Worm (Caenorhabditis elegans): ENCODE measurements around the gene nhr-102.
A peak's percentile ranks its signal among the peaks of the same experiment; 100 is the strongest.

Gene nhr-102

DNA sequence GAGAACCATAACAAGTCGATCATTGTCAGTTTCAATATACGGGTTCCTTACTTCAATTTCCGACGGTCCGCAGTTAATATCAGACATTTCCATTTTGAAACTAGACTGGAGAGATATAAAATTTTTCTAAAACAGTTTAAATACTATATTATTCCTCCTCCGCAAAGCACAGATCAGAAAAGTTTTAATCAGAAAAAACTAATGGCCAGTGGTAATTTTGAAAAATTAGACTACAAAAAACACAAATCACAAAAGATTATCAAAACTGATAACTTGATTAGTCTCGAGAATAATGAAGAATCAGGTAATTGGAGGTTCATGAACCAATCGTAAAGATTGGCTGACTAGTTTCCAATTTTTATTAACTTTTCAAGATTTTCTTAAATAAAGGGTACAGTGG, 9.8 kb upstream of the nhr-102 start, which contains the start of gene T06C12.9:
Gene T06C12.9, minus strand, starts transcription at position 101 of the 400 bp plus-strand sequence.
- no peak for TF ChIP-seq drap-1 (GFP tag; optimal IDR thresholded peaks at IDR 0.05)
- no peak for TF ChIP-seq flh-1 (GFP tag; optimal IDR thresholded peaks at IDR 0.05)
- no peak for TF ChIP-seq ces-1 (GFP tag; optimal IDR thresholded peaks at IDR 0.05)
- TF ChIP-seq zip-8 (tag; optimal IDR thresholded peaks at IDR 0.05): no peak
- no peak for TF ChIP-seq nhr-12 (tag; optimal IDR thresholded peaks at IDR 0.05)
- no peak for TF ChIP-seq mab-5 (tag; optimal IDR thresholded peaks at IDR 0.05)
- no peak for TF ChIP-seq hlh-1 (tag; optimal IDR thresholded peaks at IDR 0.05)
- TF ChIP-seq ceh-43 (GFP tag; optimal IDR thresholded peaks at IDR 0.05): no peak
- no peak for TF ChIP-seq ceh-83 (GFP tag; optimal IDR thresholded peaks at IDR 0.05)
- TF ChIP-seq tbx-8 (GFP tag; optimal IDR thresholded peaks at IDR 0.05): no peak
- no peak for TF ChIP-seq mls-2 (tag; optimal IDR thresholded peaks at IDR 0.05)
- no peak for TF ChIP-seq unc-39 (tag; optimal IDR thresholded peaks at IDR 0.05)

DNA sequence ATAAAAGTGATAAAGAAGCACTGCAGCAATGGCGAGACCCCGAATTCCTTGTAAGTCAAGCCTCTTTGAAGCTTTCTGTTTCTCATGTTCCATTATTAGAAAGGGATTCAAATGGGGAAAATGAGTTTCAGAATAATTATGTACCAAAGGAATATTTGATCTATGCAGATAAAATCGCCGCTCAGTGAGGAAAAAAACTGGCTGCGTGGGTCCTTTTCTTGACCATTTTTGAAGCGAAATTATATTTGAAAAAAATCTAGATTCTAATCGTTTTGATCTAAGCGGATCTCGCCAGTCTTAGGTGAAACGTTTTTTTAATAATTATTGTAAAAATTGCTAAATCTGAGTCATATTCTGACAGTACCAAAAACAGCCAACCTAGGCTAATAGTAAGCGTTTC, 8.5 kb upstream of the nhr-102 start, which contains the start of gene oac-42:
Gene oac-42, minus strand, starts transcription at position 101 of the 400 bp plus-strand sequence.
- no peak for TF ChIP-seq lsy-2 (tag; optimal IDR thresholded peaks at IDR 0.05)
- no peak for TF ChIP-seq elt-3 (tag; optimal IDR thresholded peaks at IDR 0.05)

DNA sequence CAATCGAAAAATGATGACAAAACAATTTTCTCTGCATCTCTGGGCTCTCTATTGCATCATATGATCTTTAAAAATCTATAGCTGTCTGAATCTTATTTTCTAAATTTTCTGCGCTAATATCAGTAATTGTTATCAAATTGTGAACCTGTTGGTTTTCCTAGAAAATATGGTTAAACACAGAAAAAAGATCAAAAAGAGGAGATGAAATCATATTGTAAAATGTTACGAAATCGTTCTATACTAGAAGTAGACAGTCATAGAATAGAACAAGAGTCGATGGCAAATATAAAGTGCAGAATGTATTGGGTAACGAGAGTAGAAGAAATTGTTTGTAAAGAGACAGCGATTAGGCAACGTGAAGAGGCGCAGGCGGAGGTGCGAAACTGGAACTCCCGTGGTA, 4.5 kb upstream of the nhr-102 start:
- TF ChIP-seq mab-5 (tag; optimal IDR thresholded peaks at IDR 0.05) (no peak), unc-62 (GFP tag; optimal IDR thresholded peaks at IDR 0.05) (no peak), nhr-237 (tag; optimal IDR thresholded peaks at IDR 0.05) (peak; percentile 57), cnd-1 (tag; optimal IDR thresholded peaks at IDR 0.05) (no peak), lin-32 (GFP tag; optimal IDR thresholded peaks at IDR 0.05) (no peak), ceh-39 (tag; optimal IDR thresholded peaks at IDR 0.05) (no peak), ces-1 (GFP tag; optimal IDR thresholded peaks at IDR 0.05) (no peak)

DNA sequence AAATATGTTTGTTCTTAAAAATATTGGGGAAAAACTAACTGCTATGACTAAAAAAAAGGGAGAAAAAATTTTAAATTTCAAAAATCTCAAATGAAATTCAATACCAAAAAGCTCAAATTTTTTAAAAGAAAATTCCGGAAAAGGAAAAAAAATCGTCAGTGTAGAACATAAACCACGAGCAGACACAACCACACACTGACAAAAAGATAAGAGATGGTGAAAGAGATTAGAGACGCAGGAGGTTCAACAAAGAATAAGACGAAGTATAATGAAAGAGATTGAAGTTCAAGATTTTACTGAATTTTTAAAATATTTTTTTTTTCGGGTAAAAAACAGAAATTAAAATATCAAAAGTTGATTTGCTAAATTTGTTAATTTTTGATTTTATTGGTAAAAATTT, 3.8 kb upstream of the nhr-102 start:
- TF ChIP-seq pha-4 (tag; optimal IDR thresholded peaks at IDR 0.05) (no peak), zip-8 (tag; optimal IDR thresholded peaks at IDR 0.05) (no peak), sem-2 (GFP tag; optimal IDR thresholded peaks at IDR 0.05) (no peak), ces-1 (GFP tag; optimal IDR thresholded peaks at IDR 0.05) (no peak), lin-13 (tag; optimal IDR thresholded peaks at IDR 0.05) (no peak), unc-120 (tag; optimal IDR thresholded peaks at IDR 0.05; ENCODE audit: poor library complexity, severe bottlenecking) (no peak), mab-5 (tag; optimal IDR thresholded peaks at IDR 0.05) (no peak), elt-3 (tag; optimal IDR thresholded peaks at IDR 0.05) (no peak), unc-39 (tag; optimal IDR thresholded peaks at IDR 0.05) (no peak), mls-2 (tag; optimal IDR thresholded peaks at IDR 0.05) (no peak), ceh-39 (tag; optimal IDR thresholded peaks at IDR 0.05) (no peak)

DNA sequence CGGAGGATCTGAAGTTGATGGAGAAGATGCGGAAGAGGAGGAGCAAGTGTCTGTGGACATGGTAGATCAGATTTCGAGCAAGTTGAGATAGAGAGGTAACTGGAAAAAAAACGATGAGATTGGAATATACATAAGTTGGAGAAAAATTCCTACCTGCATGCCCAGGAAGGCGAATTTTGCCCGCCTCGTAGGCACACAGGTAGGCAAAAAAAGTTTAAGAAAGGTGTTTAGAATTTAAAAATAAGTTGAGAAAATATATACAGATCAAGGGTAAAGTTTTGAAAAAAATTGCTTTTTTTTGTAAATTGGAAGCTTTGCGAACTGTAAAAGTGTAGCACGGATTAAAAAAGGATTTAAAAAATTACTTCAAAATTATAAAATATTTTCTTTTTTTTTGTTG, 3.3 kb upstream of the nhr-102 start, which contains the start of gene nhr-84:
Gene nhr-84, minus strand, starts transcription at position 101 of the 400 bp plus-strand sequence.
- TF ChIP-seq elt-3 (tag; optimal IDR thresholded peaks at IDR 0.05): no peak
- TF ChIP-seq unc-39 (tag; optimal IDR thresholded peaks at IDR 0.05): no peak
- TF ChIP-seq ztf-11 (tag; optimal IDR thresholded peaks at IDR 0.05): no peak

DNA sequence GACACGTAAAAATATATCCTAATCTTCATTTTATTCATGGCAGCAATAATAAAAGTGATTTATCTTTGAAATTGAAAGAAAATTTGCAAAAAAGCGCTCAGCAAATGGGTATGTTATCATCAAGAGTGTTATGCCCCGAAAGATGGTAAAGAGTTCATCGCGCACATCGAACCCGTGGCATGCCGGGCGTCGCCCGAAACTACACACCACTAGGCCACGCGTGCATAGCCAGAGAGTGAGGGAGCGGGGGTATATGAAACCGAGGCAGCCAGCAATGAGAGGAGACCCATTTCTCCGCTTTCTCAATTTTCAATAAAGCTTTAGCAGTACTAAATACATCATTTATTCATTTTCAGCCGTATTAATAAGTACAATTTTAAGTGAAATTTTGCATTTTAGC, 2.4 kb downstream of the nhr-102 start:
- TF ChIP-seq elt-3 (tag; optimal IDR thresholded peaks at IDR 0.05) (no peak), nhr-12 (tag; optimal IDR thresholded peaks at IDR 0.05) (peak; percentile 71), ham-2 (GFP tag; optimal IDR thresholded peaks at IDR 0.05) (peak; percentile 99), pha-4 (tag; optimal IDR thresholded peaks at IDR 0.05) (peak; percentile 73), mls-2 (tag; optimal IDR thresholded peaks at IDR 0.05) (peak; percentile 100), unc-120 (tag; optimal IDR thresholded peaks at IDR 0.05; ENCODE audit: poor library complexity, severe bottlenecking) (peak; percentile 99), sptf-1 (tag; optimal IDR thresholded peaks at IDR 0.05) (peak; percentile 99), ces-1 (GFP tag; optimal IDR thresholded peaks at IDR 0.05) (no peak), drap-1 (GFP tag; optimal IDR thresholded peaks at IDR 0.05) (peak; percentile 100), ceh-83 (GFP tag; optimal IDR thresholded peaks at IDR 0.05) (peak; percentile 100), unc-39 (tag; optimal IDR thresholded peaks at IDR 0.05) (peak; percentile 84), lsy-2 (tag; optimal IDR thresholded peaks at IDR 0.05) (peak; percentile 52), bed-3 (GFP tag; optimal IDR thresholded peaks at IDR 0.05) (peak; percentile 98), nhr-237 (tag; optimal IDR thresholded peaks at IDR 0.05) (peak; percentile 63), cnd-1 (tag; optimal IDR thresholded peaks at IDR 0.05) (peak; percentile 99), nhr-76 (tag; optimal IDR thresholded peaks at IDR 0.05) (peak; percentile 68), lin-32 (GFP tag; optimal IDR thresholded peaks at IDR 0.05) (peak; percentile 99), mab-5 (tag; optimal IDR thresholded peaks at IDR 0.05) (no peak), blmp-1 (tag; optimal IDR thresholded peaks at IDR 0.05) (no peak), mep-1 (tag; optimal IDR thresholded peaks at IDR 0.05) (peak; percentile 71), elt-1 (tag; optimal IDR thresholded peaks at IDR 0.05; ENCODE audit: borderline replicate concordance, insufficient read depth) (peak; percentile 44), sem-2 (GFP tag; optimal IDR thresholded peaks at IDR 0.05) (peak; percentile 97), nhr-28 (tag; optimal IDR thresholded peaks at IDR 0.05) (peak; percentile 92), ceh-43 (GFP tag; optimal IDR thresholded peaks at IDR 0.05) (peak; percentile 98), tbx-8 (GFP tag; optimal IDR thresholded peaks at IDR 0.05) (peak; percentile 99), snpc-4 (tag; optimal IDR thresholded peaks at IDR 0.05) (no peak), hlh-1 (tag; optimal IDR thresholded peaks at IDR 0.05) (peak; percentile 24), flh-1 (GFP tag; optimal IDR thresholded peaks at IDR 0.05) (peak; percentile 98), nhr-2 (tag; optimal IDR thresholded peaks at IDR 0.05) (no peak), M03D4.4 (tag; optimal IDR thresholded peaks at IDR 0.05) (peak; percentile 99), ceh-39 (tag; optimal IDR thresholded peaks at IDR 0.05) (peak; percentile 18), zip-8 (tag; optimal IDR thresholded peaks at IDR 0.05) (peak; percentile 3), ztf-11 (tag; optimal IDR thresholded peaks at IDR 0.05) (peak; percentile 82), unc-62 (GFP tag; optimal IDR thresholded peaks at IDR 0.05) (peak; percentile 85), lin-13 (tag; optimal IDR thresholded peaks at IDR 0.05) (peak; percentile 85)
